Fruit fly (Drosophila melanogaster): ENCODE measurements around the gene CG7110.

CG7110 gene

DNA sequence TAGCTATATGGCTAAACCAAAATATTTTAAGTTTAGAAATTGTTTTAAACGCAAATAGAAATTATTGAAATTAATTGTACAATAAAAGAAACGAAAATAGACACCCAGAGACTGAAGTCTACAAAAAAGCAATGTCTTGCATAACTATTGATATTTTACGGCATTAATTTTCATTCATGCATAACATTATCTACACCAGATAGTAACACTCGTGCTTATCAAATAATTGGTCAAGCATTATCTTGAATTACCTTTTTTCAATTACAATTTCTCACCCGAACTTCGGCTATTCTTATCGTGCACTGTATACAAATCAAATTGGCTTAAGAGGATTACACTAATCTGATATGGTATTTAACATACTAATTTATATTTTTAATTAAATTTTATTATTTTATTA lies 22.7 kb upstream of the CG7110 start:
- no peak for TF ChIP-seq gl (tag; optimal IDR thresholded peaks at IDR 0.05)
- TF ChIP-seq CG34367 (tag; optimal IDR thresholded peaks at IDR 0.05): no peak
- no peak for TF ChIP-seq CG32121 (GFP tag; IDR thresholded peaks at IDR 0.05)
- TF ChIP-seq Snoo (tag; optimal IDR thresholded peaks at IDR 0.05): no peak
- TF ChIP-seq Ets98B (GFP tag; IDR thresholded peaks at IDR 0.05): no peak
- TF ChIP-seq CG8301 (tag; optimal IDR thresholded peaks at IDR 0.05): no peak
- no peak for TF ChIP-seq D1 (tag; optimal IDR thresholded peaks at IDR 0.05)
- TF ChIP-seq CG10348 (GFP tag; IDR thresholded peaks at IDR 0.05): no peak
- no peak for TF ChIP-seq CG15710 (tag; optimal IDR thresholded peaks at IDR 0.05)

DNA sequence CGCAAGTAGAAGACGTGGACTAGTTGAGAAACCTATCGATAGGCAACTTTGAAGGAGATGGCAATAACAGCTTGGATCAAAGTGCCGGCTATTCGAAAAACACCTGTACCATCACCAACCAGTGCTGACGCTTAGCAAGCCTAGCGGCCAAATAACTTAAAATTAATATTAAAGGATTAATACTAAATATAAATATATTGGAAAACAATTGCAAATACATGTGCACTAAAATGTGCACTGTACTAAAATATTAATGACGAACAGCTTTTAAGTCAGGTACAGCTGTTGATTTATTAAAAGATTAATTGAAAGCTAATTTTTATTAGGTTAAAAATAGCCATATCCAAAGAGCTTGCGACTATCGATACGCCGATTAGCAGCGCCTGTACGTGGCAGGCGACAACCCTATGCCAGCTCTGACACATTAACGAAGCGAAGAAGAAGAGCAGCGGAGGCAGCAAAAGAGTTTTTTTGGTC lies 20.3 kb upstream of the CG7110 start, which contains the start of the genes CG9302 and beta'COP:
Gene CG9302 (minus strand): TSS at position 51 of the 477 bp plus-strand sequence.
Gene beta'COP (plus strand): TSS at position 415 of the 477 bp plus-strand sequence.
- no peak for TF ChIP-seq CG4496 (GFP tag; IDR thresholded peaks at IDR 0.05)
- peak; percentile 86 for TF ChIP-seq CG15710 (tag; optimal IDR thresholded peaks at IDR 0.05)
- TF ChIP-seq EcR (GFP tag; optimal IDR thresholded peaks at IDR 0.05): no peak
- TF ChIP-seq CG8159 (tag; optimal IDR thresholded peaks at IDR 0.05): no peak
- TF ChIP-seq CG10348 (GFP tag; IDR thresholded peaks at IDR 0.05): 0 out of 2 replicates have a peak, but pooled peaks have one; percentile 22
- 0 out of 3 replicates have a peak, but pooled peaks have one; percentile 43 for TF ChIP-seq fd96Ca (GFP tag; IDR thresholded peaks at IDR 0.05)
- TF ChIP-seq Pif1B (GFP tag; optimal IDR thresholded peaks at IDR 0.05): no peak
- TF ChIP-seq CG12605 (GFP tag; IDR thresholded peaks at IDR 0.05): no peak
- peak; percentile 34; the same call in 1 of the 2 replicates for TF ChIP-seq Ets98B (GFP tag; IDR thresholded peaks at IDR 0.05)
- no peak for TF ChIP-seq CG8301 (tag; optimal IDR thresholded peaks at IDR 0.05)
- no peak for TF ChIP-seq rn (GFP tag; IDR thresholded peaks at IDR 0.05)
- no peak for TF ChIP-seq D1 (tag; optimal IDR thresholded peaks at IDR 0.05)
- TF ChIP-seq CG9948 (tag; optimal IDR thresholded peaks at IDR 0.05): peak; percentile 58
- peak; percentile 38 for TF ChIP-seq CG17806 (tag; optimal IDR thresholded peaks at IDR 0.05)
- TF ChIP-seq CG13204 (GFP tag; optimal IDR thresholded peaks at IDR 0.05): no peak
- TF ChIP-seq Snoo (tag; optimal IDR thresholded peaks at IDR 0.05): peak; percentile 57
- no peak for TF ChIP-seq CG34367 (tag; optimal IDR thresholded peaks at IDR 0.05)
- no peak for TF ChIP-seq CG14655 (GFP tag; optimal IDR thresholded peaks at IDR 0.05)
- peak; percentile 36; the same call in 1 of the 2 replicates for TF ChIP-seq CG32121 (GFP tag; IDR thresholded peaks at IDR 0.05)
- no peak for TF ChIP-seq Pif1A (GFP tag; optimal IDR thresholded peaks at IDR 0.05)
- no peak for TF ChIP-seq gl (tag; optimal IDR thresholded peaks at IDR 0.05)

DNA sequence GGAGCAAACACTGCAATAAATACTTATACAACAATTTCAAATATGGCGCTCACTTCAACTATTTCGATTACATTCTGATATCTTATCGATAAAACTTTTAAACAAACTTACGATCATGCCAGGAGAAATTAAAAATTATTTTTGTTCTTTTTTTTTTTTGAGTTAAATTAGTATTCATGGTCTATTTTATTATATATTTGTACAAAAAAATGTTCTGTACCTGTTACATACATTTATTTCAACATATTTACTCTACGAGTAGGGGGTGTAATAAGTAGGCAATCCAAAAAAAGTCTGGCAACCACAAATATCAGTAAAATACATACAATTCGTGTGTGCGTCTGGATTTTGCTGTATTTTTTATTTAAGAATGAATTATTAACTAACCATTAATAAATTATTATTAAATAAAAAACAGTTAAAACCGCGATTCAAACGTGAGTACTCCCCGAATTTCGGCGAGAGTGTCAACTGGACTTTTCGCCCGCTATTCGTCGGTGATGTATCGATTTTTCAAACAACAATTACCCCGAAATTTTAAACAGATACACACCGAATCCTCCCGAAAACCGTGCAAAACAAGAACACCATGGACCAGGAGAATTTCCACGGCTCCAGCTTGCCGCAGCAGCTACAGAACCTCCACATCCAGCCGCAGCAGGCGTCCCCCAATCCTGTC lies 16.3 kb upstream of the CG7110 start, which contains the start of gene loqs:
Gene loqs (plus strand): TSS at position 302 of the 679 bp plus-strand sequence.
- TF ChIP-seq CG32121 (GFP tag; IDR thresholded peaks at IDR 0.05): no peak
- TF ChIP-seq CG14655 (GFP tag; optimal IDR thresholded peaks at IDR 0.05): no peak
- no peak for TF ChIP-seq CG8301 (tag; optimal IDR thresholded peaks at IDR 0.05)
- no peak for TF ChIP-seq CG12605 (GFP tag; IDR thresholded peaks at IDR 0.05)
- no peak for TF ChIP-seq fd96Ca (GFP tag; IDR thresholded peaks at IDR 0.05)
- no peak for TF ChIP-seq CG34367 (tag; optimal IDR thresholded peaks at IDR 0.05)
- TF ChIP-seq Snoo (tag; optimal IDR thresholded peaks at IDR 0.05): no peak
- TF ChIP-seq gl (tag; optimal IDR thresholded peaks at IDR 0.05): no peak
- TF ChIP-seq CG17806 (tag; optimal IDR thresholded peaks at IDR 0.05): no peak
- no peak for TF ChIP-seq CG10348 (GFP tag; IDR thresholded peaks at IDR 0.05)
- no peak for TF ChIP-seq CG15710 (tag; optimal IDR thresholded peaks at IDR 0.05)
- TF ChIP-seq rn (GFP tag; IDR thresholded peaks at IDR 0.05): no peak
- TF ChIP-seq CG9948 (tag; optimal IDR thresholded peaks at IDR 0.05): no peak
- no peak for TF ChIP-seq D1 (tag; optimal IDR thresholded peaks at IDR 0.05)
- TF ChIP-seq Pif1A (GFP tag; optimal IDR thresholded peaks at IDR 0.05): no peak
- TF ChIP-seq CG13204 (GFP tag; optimal IDR thresholded peaks at IDR 0.05): no peak
- no peak for TF ChIP-seq Pif1B (GFP tag; optimal IDR thresholded peaks at IDR 0.05)

DNA sequence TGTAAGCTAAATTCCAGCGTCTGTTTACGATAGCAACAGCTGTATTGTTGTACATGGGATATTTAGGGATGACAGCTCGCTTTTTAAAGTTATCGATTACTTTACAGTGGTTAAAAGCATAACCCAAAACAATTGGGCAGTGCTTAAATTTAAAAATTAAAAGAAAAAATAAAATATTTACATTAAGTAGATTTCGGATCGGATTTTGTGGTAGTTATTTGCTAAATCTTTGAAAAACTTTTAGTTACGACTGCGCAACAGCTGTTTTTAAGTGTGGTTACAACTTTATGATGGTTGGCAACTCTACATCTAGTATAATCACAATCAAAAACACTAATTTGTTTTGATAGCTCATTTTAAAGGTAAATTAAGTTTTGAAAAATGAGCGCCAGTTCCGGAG lies 11.5 kb upstream of the CG7110 start, which contains the start of the genes Ing5 and CG7099:
Gene Ing5 (minus strand): TSS at position 58 of the 400 bp plus-strand sequence.
Gene CG7099 (plus strand): TSS at position 317 of the 400 bp plus-strand sequence.
- peak; percentile 95 for TF ChIP-seq Snoo (tag; optimal IDR thresholded peaks at IDR 0.05)
- TF ChIP-seq CG12605 (GFP tag; IDR thresholded peaks at IDR 0.05): peak; percentile 89
- TF ChIP-seq CG34367 (tag; optimal IDR thresholded peaks at IDR 0.05): peak; percentile 88
- TF ChIP-seq CG17806 (tag; optimal IDR thresholded peaks at IDR 0.05): peak; percentile 94
- peak; percentile 93 for TF ChIP-seq Ets98B (GFP tag; IDR thresholded peaks at IDR 0.05)
- no peak for TF ChIP-seq EcR (GFP tag; optimal IDR thresholded peaks at IDR 0.05)
- peak; percentile 93 for TF ChIP-seq CG8159 (tag; optimal IDR thresholded peaks at IDR 0.05)
- TF ChIP-seq CG4496 (GFP tag; IDR thresholded peaks at IDR 0.05): peak; percentile 96
- TF ChIP-seq CG9948 (tag; optimal IDR thresholded peaks at IDR 0.05): peak; percentile 92
- peak; percentile 89 for TF ChIP-seq CG8301 (tag; optimal IDR thresholded peaks at IDR 0.05)
- TF ChIP-seq rn (GFP tag; IDR thresholded peaks at IDR 0.05): peak; percentile 87
- TF ChIP-seq Pif1B (GFP tag; optimal IDR thresholded peaks at IDR 0.05): peak; percentile 93
- TF ChIP-seq D1 (tag; optimal IDR thresholded peaks at IDR 0.05): no peak
- no peak for TF ChIP-seq Pif1A (GFP tag; optimal IDR thresholded peaks at IDR 0.05)
- peak; percentile 93 for TF ChIP-seq CG15710 (tag; optimal IDR thresholded peaks at IDR 0.05)
- TF ChIP-seq CG13204 (GFP tag; optimal IDR thresholded peaks at IDR 0.05): no peak
- peak; percentile 77 for TF ChIP-seq gl (tag; optimal IDR thresholded peaks at IDR 0.05)
- TF ChIP-seq CG32121 (GFP tag; IDR thresholded peaks at IDR 0.05): peak; percentile 93
- TF ChIP-seq CG14655 (GFP tag; optimal IDR thresholded peaks at IDR 0.05): no peak
- peak; percentile 93 for TF ChIP-seq fd96Ca (GFP tag; IDR thresholded peaks at IDR 0.05)
- peak; percentile 63 for TF ChIP-seq CG10348 (GFP tag; IDR thresholded peaks at IDR 0.05)

DNA sequence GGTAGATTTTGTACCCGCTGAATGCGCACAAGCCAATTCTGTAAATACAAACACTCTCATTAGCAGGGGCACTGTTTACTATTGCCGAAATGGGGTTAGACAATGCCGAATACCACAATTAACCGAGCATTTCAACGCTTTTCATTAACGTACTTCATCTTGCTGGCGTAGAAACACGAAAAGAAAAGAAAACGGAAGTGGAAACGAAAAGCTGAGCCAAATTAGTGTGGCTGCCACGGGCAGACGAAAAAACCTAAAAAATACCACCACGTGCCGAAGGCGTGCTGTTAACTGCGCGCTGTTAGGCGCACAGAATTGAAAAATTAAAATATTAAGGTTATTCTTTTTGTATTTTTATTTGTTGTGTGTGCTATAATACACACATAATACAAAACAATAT lies 3.9 kb upstream of the CG7110 start, which contains the start of gene RpL24:
Gene RpL24 (minus strand): TSS at position 229 of the 400 bp plus-strand sequence.
- no peak for TF ChIP-seq D1 (tag; optimal IDR thresholded peaks at IDR 0.05)
- TF ChIP-seq CG8301 (tag; optimal IDR thresholded peaks at IDR 0.05): peak; percentile 59
- peak; percentile 80 for TF ChIP-seq gl (tag; optimal IDR thresholded peaks at IDR 0.05)
- peak; percentile 92 for TF ChIP-seq CG4496 (GFP tag; IDR thresholded peaks at IDR 0.05)
- peak; percentile 25 for TF ChIP-seq CG17806 (tag; optimal IDR thresholded peaks at IDR 0.05)
- TF ChIP-seq CG14655 (GFP tag; optimal IDR thresholded peaks at IDR 0.05): no peak
- peak; percentile 63; the same call in 1 of the 3 replicates for TF ChIP-seq fd96Ca (GFP tag; IDR thresholded peaks at IDR 0.05)
- TF ChIP-seq CG34367 (tag; optimal IDR thresholded peaks at IDR 0.05): peak; percentile 82
- peak; percentile 62; the same call in 1 of the 2 replicates for TF ChIP-seq CG32121 (GFP tag; IDR thresholded peaks at IDR 0.05)
- no peak for TF ChIP-seq CG10348 (GFP tag; IDR thresholded peaks at IDR 0.05)
- TF ChIP-seq Pif1A (GFP tag; optimal IDR thresholded peaks at IDR 0.05): peak; percentile 89
- peak; percentile 8 for TF ChIP-seq CG9948 (tag; optimal IDR thresholded peaks at IDR 0.05)
- TF ChIP-seq rn (GFP tag; IDR thresholded peaks at IDR 0.05): peak; percentile 62; the same call in 1 of the 2 replicates
- peak; percentile 84 for TF ChIP-seq Pif1B (GFP tag; optimal IDR thresholded peaks at IDR 0.05)
- TF ChIP-seq CG12605 (GFP tag; IDR thresholded peaks at IDR 0.05): peak; percentile 81
- TF ChIP-seq EcR (GFP tag; optimal IDR thresholded peaks at IDR 0.05): no peak
- no peak for TF ChIP-seq CG13204 (GFP tag; optimal IDR thresholded peaks at IDR 0.05)
- peak; percentile 80 for TF ChIP-seq Ets98B (GFP tag; IDR thresholded peaks at IDR 0.05)
- TF ChIP-seq CG8159 (tag; optimal IDR thresholded peaks at IDR 0.05): peak; percentile 66
- TF ChIP-seq Snoo (tag; optimal IDR thresholded peaks at IDR 0.05): peak; percentile 95
- peak; percentile 70 for TF ChIP-seq CG15710 (tag; optimal IDR thresholded peaks at IDR 0.05)
